Worm (Caenorhabditis elegans) whole organism, L4/young adult: Measurements from ENCODE around the gene srh-177.
"Not testable (repeated sequence)": the region's sequence is repeated elsewhere in the genome, so short reads cannot be mapped to it uniquely, and the experiment has no call there.

Experiments
- W03F9.2 ChIP-seq: fragments of 150-350 bp; optimal IDR thresholded peaks from 2 replicates; lab custom pipeline; 2014; ENCODE audit warnings: missing biosample characterization, missing genetic modification characterization
- dao-5 ChIP-seq: sonication (generic microtip); optimal IDR thresholded peaks from 2 replicates; lab custom pipeline; 2016; ENCODE audit warnings: missing genotype, missing genetic modification characterization, moderate library complexity, missing compliant biosample characterization
- him-1 ChIP-seq: sonication (generic microtip); optimal IDR thresholded peaks from 2 replicates; lab custom pipeline; 2016; ENCODE audit warnings: missing genotype, missing genetic modification reagents, missing genetic modification characterization, missing compliant biosample characterization

srh-177 gene

ce11 chrV:20369153-20369552, at the start of gene srh-177:
srh-177 (minus strand) TSS chrV:20369253.
- not testable (repeated sequence) for TF ChIP-seq him-1; W03F9.2; dao-5 (tag; lab: Kevin White, UChicago)

ce11 chrV:20418768-20419167, 49.7 kb upstream of the srh-177 start:
- TF ChIP-seq dao-5 (tag; lab: Kevin White, UChicago) (no peak), W03F9.2 (no peak), him-1 (no peak)

ce11 chrV:20417809-20418208, 48.8 kb upstream of the srh-177 start:
- TF ChIP-seq W03F9.2 (no peak), him-1 (no peak), dao-5 (tag; lab: Kevin White, UChicago) (no peak)

- TF ChIP-seq dao-5 (tag; lab: Kevin White, UChicago), result no peak
Observed at ce11 chrV:20416790-20417189, 47.7 kb upstream of the srh-177 start.

- TF ChIP-seq W03F9.2, result no peak
Observed at ce11 chrV:20416335-20416734, 47.3 kb upstream of the srh-177 start.

- TF ChIP-seq dao-5 (tag; lab: Kevin White, UChicago) (no peak), him-1 (no peak), W03F9.2 (no peak)
Observed at ce11 chrV:20415415-20415814, 46.4 kb upstream of the srh-177 start.

ce11 chrV:20413936-20414335, 44.9 kb upstream of the srh-177 start:
- TF ChIP-seq him-1, result no peak
- no peak for TF ChIP-seq W03F9.2
- no peak for TF ChIP-seq dao-5 (tag; lab: Kevin White, UChicago)

- TF ChIP-seq dao-5 (tag; lab: Kevin White, UChicago) (no peak), him-1 (no peak), W03F9.2 (no peak)
Observed at ce11 chrV:20413426-20413825, 44.4 kb upstream of the srh-177 start.

ce11 chrV:20412225-20412624, 43.2 kb upstream of the srh-177 start:
- TF ChIP-seq W03F9.2 (no peak), him-1 (no peak), dao-5 (tag; lab: Kevin White, UChicago) (no peak)

- TF ChIP-seq dao-5 (tag; lab: Kevin White, UChicago) (no peak), W03F9.2 (no peak), him-1 (no peak)
Observed at ce11 chrV:20411659-20412058, 42.6 kb upstream of the srh-177 start, which contains the start of gene F53H2.3. F53H2.3 (minus strand) TSS chrV:20411759.

ce11 chrV:20410285-20410684, 41.2 kb upstream of the srh-177 start:
- TF ChIP-seq him-1 (no peak), dao-5 (tag; lab: Kevin White, UChicago) (no peak), W03F9.2 (no peak)

- TF ChIP-seq W03F9.2 (no peak), dao-5 (tag; lab: Kevin White, UChicago) (no peak)
Observed at ce11 chrV:20409016-20409415, 40.0 kb upstream of the srh-177 start.

ce11 chrV:20406817-20407216, 37.8 kb upstream of the srh-177 start:
- TF ChIP-seq dao-5 (tag; lab: Kevin White, UChicago) (no peak), W03F9.2 (no peak), him-1 (no peak)

- TF ChIP-seq dao-5 (tag; lab: Kevin White, UChicago) (no peak), W03F9.2 (no peak), him-1 (no peak)
Observed at ce11 chrV:20402842-20403241, 33.8 kb upstream of the srh-177 start.

ce11 chrV:20399532-20400068, 30.5 kb upstream of the srh-177 start:
- TF ChIP-seq W03F9.2, result no peak
- no peak for TF ChIP-seq dao-5 (tag; lab: Kevin White, UChicago)
- TF ChIP-seq him-1, result no peak

- no peak for TF ChIP-seq W03F9.2
- TF ChIP-seq him-1, result no peak
- TF ChIP-seq dao-5 (tag; lab: Kevin White, UChicago), result no peak
Observed at ce11 chrV:20393773-20394172, 24.7 kb upstream of the srh-177 start, which contains the start of gene cnc-7. cnc-7 (plus strand) TSS chrV:20394073.
